Worm (Caenorhabditis elegans) whole organism, L2 larva: ENCODE results near the gene C04E7.1.
A peak's percentile ranks its signal among the peaks of the same experiment; 100 is the strongest.
"Not testable (repeated sequence)": the region's sequence is repeated elsewhere in the genome, so short reads cannot be mapped to it uniquely, and the experiment has no call there.

Experiments used
- C34F6.9 ChIP-seq: fragments of 150-350 bp; optimal IDR thresholded peaks from 2 replicates; lab custom pipeline; 2014; ENCODE audit warnings: missing biosample characterization, missing genetic modification characterization
- F13H6.1 ChIP-seq: sonication (generic microtip); optimal IDR thresholded peaks from 2 replicates; lab custom pipeline; 2016; ENCODE audit warnings: missing genetic modification characterization, missing compliant biosample characterization
- R02D3.7 ChIP-seq: fragments of 150-350 bp; optimal IDR thresholded peaks from 2 replicates; lab custom pipeline; 2014; ENCODE audit warnings: missing biosample characterization, missing genetic modification characterization
- ZK546.5 ChIP-seq: sonication (generic microtip); optimal IDR thresholded peaks from 2 replicates; lab custom pipeline; 2017; ENCODE audit warnings: missing biosample characterization, missing genetic modification characterization
- alr-1 ChIP-seq: fragments of 150-350 bp; optimal IDR thresholded peaks from 2 replicates; lab custom pipeline; 2014; ENCODE audit warnings: missing biosample characterization, missing genetic modification characterization
- aly-2 ChIP-seq: fragments of 150-350 bp; optimal IDR thresholded peaks from 2 replicates; lab custom pipeline; 2014; ENCODE audit warnings: missing biosample characterization, missing genetic modification characterization
- ama-1 ChIP-seq: fragments of 150-350 bp; optimal IDR thresholded peaks from 2 replicates; lab custom pipeline; 2018; ENCODE audit warnings: inconsistent platforms
- blmp-1 ChIP-seq: sonication (generic microtip); optimal IDR thresholded peaks from 2 replicates; lab custom pipeline; 2017; ENCODE audit warnings: missing genetic modification characterization, mild to moderate bottlenecking, missing compliant biosample characterization, antibody characterized with exemption, moderate library complexity; ENCODE audit not compliant: insufficient read depth
- ceh-82 ChIP-seq: fragments of 150-350 bp; optimal IDR thresholded peaks from 2 replicates; lab custom pipeline; 2014; ENCODE audit warnings: missing biosample characterization, missing genetic modification characterization
- crh-2 ChIP-seq: sonication (generic microtip); optimal IDR thresholded peaks from 2 replicates; lab custom pipeline; 2017; ENCODE audit warnings: missing biosample characterization, missing genetic modification characterization
- dmd-4 ChIP-seq: sonication (generic microtip); optimal IDR thresholded peaks from 2 replicates; lab custom pipeline; 2017; ENCODE audit warnings: missing biosample characterization, missing genetic modification characterization
- egl-27 ChIP-seq: sonication (generic microtip); optimal IDR thresholded peaks from 3 replicates; lab custom pipeline; 2017; ENCODE audit warnings: missing biosample characterization, missing genetic modification reagents, missing genetic modification characterization
- elt-1 ChIP-seq: fragments of 150-350 bp; optimal IDR thresholded peaks from 2 replicates; lab custom pipeline; 2014; ENCODE audit warnings: missing biosample characterization, missing genetic modification characterization
- elt-3 ChIP-seq: sonication (generic microtip); optimal IDR thresholded peaks from 2 replicates; lab custom pipeline; 2017; ENCODE audit warnings: missing biosample characterization, missing genetic modification characterization
- fos-1 ChIP-seq: fragments of 150-350 bp; optimal IDR thresholded peaks from 2 replicates; lab custom pipeline; 2014; ENCODE audit warnings: missing biosample characterization, missing genetic modification characterization
- lin-11 ChIP-seq: fragments of 150-350 bp; sonication (generic microtip); optimal IDR thresholded peaks from 2 replicates; lab custom pipeline; 2014; ENCODE audit warnings: missing biosample characterization, missing genetic modification characterization, inconsistent platforms, mixed read lengths
- lin-13 ChIP-seq: fragments of 150-350 bp; optimal IDR thresholded peaks from 2 replicates; lab custom pipeline; 2014; ENCODE audit warnings: missing biosample characterization, missing genetic modification reagents, missing genetic modification characterization
- lsy-2 ChIP-seq, 2 experiments: fragments of 150-350 bp in 1 of 2; sonication (generic microtip) in 1 of 2; optimal IDR thresholded peaks; 2 replicates each; lab custom pipeline; 2014 to 2017; ENCODE audit warnings: missing biosample characterization in 2 of 2, missing genetic modification characterization in 2 of 2
- mab-5 ChIP-seq: fragments of 150-350 bp; optimal IDR thresholded peaks from 2 replicates; lab custom pipeline; 2014; ENCODE audit warnings: missing biosample characterization, missing genetic modification characterization
- mbf-1 ChIP-seq: sonication (generic microtip); optimal IDR thresholded peaks from 2 replicates; lab custom pipeline; 2017; ENCODE audit warnings: missing biosample characterization, missing genetic modification characterization
- mdl-1 ChIP-seq, 2 experiments: fragments of 150-350 bp in 1 of 2; sonication (generic microtip) in 1 of 2; optimal IDR thresholded peaks; 2 replicates each; lab custom pipeline; 2017; ENCODE audit warnings: missing biosample characterization in 2 of 2, missing genetic modification characterization in 2 of 2
- nhr-10 ChIP-seq: sonication (generic microtip); optimal IDR thresholded peaks from 2 replicates; lab custom pipeline; 2017; ENCODE audit warnings: missing biosample characterization, missing genetic modification characterization
- nhr-11 ChIP-seq: fragments of 150-350 bp; optimal IDR thresholded peaks from 2 replicates; lab custom pipeline; 2014; ENCODE audit warnings: missing biosample characterization, missing genetic modification characterization
- nhr-129 ChIP-seq: fragments of 150-350 bp; optimal IDR thresholded peaks from 2 replicates; lab custom pipeline; 2014; ENCODE audit warnings: missing biosample characterization, missing genetic modification characterization
- nhr-21 ChIP-seq: fragments of 150-350 bp; optimal IDR thresholded peaks from 2 replicates; lab custom pipeline; 2014; ENCODE audit warnings: missing biosample characterization, missing genetic modification characterization
- nhr-23 ChIP-seq: fragments of 150-350 bp; optimal IDR thresholded peaks from 2 replicates; lab custom pipeline; 2014; ENCODE audit warnings: missing biosample characterization, missing genetic modification reagents, missing genetic modification characterization
- nhr-237 ChIP-seq: fragments of 150-350 bp; optimal IDR thresholded peaks from 2 replicates; lab custom pipeline; 2014; ENCODE audit warnings: missing biosample characterization, missing genetic modification characterization
- nhr-25 ChIP-seq: fragments of 150-350 bp; sonication (generic microtip); optimal IDR thresholded peaks from 3 replicates; lab custom pipeline; 2014; ENCODE audit warnings: missing biosample characterization, missing genetic modification characterization
- nhr-6 ChIP-seq: fragments of 150-350 bp; optimal IDR thresholded peaks from 2 replicates; lab custom pipeline; 2014; ENCODE audit warnings: missing biosample characterization, missing genetic modification characterization
- sem-4 ChIP-seq: fragments of 150-350 bp; optimal IDR thresholded peaks from 2 replicates; lab custom pipeline; 2014; ENCODE audit warnings: missing biosample characterization, missing genetic modification reagents, missing genetic modification characterization
- skn-1 ChIP-seq: sonication (generic microtip); optimal IDR thresholded peaks from 2 replicates; lab custom pipeline; 2017; ENCODE audit warnings: missing biosample characterization, missing genetic modification characterization
- sma-9 ChIP-seq, 2 experiments: fragments of 150-350 bp in 1 of 2; sonication (generic microtip) in 1 of 2; optimal IDR thresholded peaks; 2 replicates each; lab custom pipeline; 2014 to 2016; ENCODE audit warnings: missing genetic modification characterization in 2 of 2, mild to moderate bottlenecking in 1 of 2, missing biosample characterization in 1 of 2, missing compliant biosample characterization in 1 of 2, missing genetic modification reagents in 1 of 2, moderate library complexity in 1 of 2
- unc-39 ChIP-seq: fragments of 150-350 bp; optimal IDR thresholded peaks from 2 replicates; lab custom pipeline; 2014; ENCODE audit warnings: missing biosample characterization, missing genetic modification characterization
- unc-55 ChIP-seq: fragments of 150-350 bp; sonication (generic microtip); optimal IDR thresholded peaks from 3 replicates; lab custom pipeline; 2014; ENCODE audit warnings: missing biosample characterization, missing genetic modification reagents, missing genetic modification characterization
- unc-62 ChIP-seq: fragments of 150-350 bp; optimal IDR thresholded peaks from 2 replicates; lab custom pipeline; 2014; ENCODE audit warnings: missing biosample characterization, missing genetic modification reagents, missing genetic modification characterization
- zag-1 ChIP-seq: fragments of 150-350 bp; optimal IDR thresholded peaks from 2 replicates; lab custom pipeline; 2014; ENCODE audit warnings: missing biosample characterization, missing genetic modification characterization
- ztf-4 ChIP-seq: fragments of 150-350 bp; optimal IDR thresholded peaks from 2 replicates; lab custom pipeline; 2014; ENCODE audit warnings: missing biosample characterization, missing genetic modification characterization

The C04E7.1 gene

DNA sequence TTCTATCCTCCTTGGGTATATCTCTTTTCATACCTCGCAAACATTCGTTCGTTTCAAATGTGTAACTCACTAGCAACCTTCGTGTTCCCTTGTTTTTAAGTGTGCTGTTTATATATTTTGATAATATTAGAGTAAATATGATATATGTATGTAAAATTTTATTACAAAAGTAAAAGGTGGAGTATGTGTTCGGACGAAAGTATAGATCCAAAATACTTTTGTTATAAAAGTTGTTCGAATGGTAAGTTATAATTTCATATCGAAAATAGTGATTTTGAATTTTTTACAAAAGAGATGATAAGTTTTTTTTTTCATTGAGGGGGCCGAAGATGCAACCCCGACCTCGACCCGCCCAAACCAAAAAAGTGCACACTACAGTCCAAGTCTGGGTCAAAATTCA, at the start of gene C04E7.1:
Gene C04E7.1 (plus strand): TSS at position 301 of the 400 bp plus-strand sequence.
- no peak for TF ChIP-seq unc-62 (GFP tag; lab: Kevin White, UChicago)
- TF ChIP-seq, all 48 proteins: peak for 0

DNA sequence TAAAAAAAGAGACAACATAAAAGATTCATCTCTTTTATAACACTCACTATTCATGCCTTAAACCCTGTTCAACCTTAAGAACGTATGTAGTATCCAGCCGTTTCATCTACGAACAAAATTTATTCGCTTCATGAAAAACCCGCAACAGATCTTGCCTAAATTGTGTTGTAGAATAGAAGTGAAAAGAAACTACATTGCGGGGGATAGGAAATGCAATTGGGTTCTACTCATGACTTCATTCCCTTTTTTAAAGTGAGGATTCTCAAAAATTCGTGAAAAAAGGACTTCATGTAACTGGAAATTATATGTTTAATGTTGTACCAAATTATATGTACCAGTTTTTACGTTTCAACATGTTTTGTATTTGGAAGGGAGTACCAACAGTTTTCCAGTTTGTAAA, 48.8 kb upstream of the C04E7.1 start:
- TF ChIP-seq nhr-129 (tag; lab: Kevin White, UChicago) (no peak), lin-11 (tag; lab: Kevin White, UChicago) (no peak), elt-1 (tag; lab: Kevin White, UChicago) (no peak), mdl-1 (tag; optimal IDR thresholded peaks at IDR 0.05; lab: Kevin White, UChicago) (no peak), sma-9 (GFP tag; optimal IDR thresholded peaks at IDR 0.05; lab: Kevin White, UChicago) (no peak), sma-9 (tag; optimal IDR thresholded peaks at IDR 0.05; lab: Kevin White, UChicago) (no peak), mab-5 (tag; lab: Kevin White, UChicago) (no peak), aly-2 (tag; lab: Kevin White, UChicago) (no peak), skn-1 (tag; lab: Kevin White, UChicago) (no peak), blmp-1 (no peak), C34F6.9 (tag; lab: Kevin White, UChicago) (no peak), nhr-10 (tag; lab: Kevin White, UChicago) (no peak), alr-1 (tag; lab: Kevin White, UChicago) (no peak), mbf-1 (tag; lab: Kevin White, UChicago) (no peak), ZK546.5 (tag; lab: Kevin White, UChicago) (no peak), ceh-82 (no peak), nhr-6 (tag; lab: Kevin White, UChicago) (no peak), unc-62 (GFP tag; lab: Kevin White, UChicago) (no peak)

DNA sequence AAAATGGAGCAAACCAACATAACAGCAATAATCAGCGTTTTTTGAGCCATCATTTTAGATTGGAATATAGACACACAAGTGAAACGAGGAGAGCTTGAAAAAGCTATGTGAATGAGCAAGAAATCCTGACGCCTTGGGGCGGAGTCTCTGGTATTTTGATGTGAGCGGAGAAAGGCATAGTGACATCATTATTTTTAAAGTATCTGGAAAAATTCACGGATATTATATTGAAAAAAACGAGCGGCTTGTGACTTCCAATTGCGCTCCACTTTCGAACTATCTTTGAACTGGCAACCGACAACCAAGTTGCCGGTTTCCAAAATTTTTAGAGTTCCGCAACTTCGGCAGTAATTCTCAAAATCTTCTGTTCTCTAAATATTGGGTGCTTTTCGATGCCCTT, 46.7 kb upstream of the C04E7.1 start, which contains the start of gene nlp-64:
Gene nlp-64 (minus strand): TSS at position 101 of the 400 bp plus-strand sequence.
- TF ChIP-seq ama-1 (lab: Kevin White, UChicago), result no peak
- no peak for TF ChIP-seq nhr-25 (tag; lab: Kevin White, UChicago)
- TF ChIP-seq lin-13, result no peak
- TF ChIP-seq F13H6.1 (tag; lab: Kevin White, UChicago), result no peak
- no peak for TF ChIP-seq nhr-129 (tag; lab: Kevin White, UChicago)
- TF ChIP-seq nhr-23, result no peak
- TF ChIP-seq lsy-2 (tag; optimal IDR thresholded peaks at IDR 0.05; lab: Kevin White, UChicago), result no peak
- TF ChIP-seq egl-27 (tag; lab: Kevin White, UChicago), result no peak

DNA sequence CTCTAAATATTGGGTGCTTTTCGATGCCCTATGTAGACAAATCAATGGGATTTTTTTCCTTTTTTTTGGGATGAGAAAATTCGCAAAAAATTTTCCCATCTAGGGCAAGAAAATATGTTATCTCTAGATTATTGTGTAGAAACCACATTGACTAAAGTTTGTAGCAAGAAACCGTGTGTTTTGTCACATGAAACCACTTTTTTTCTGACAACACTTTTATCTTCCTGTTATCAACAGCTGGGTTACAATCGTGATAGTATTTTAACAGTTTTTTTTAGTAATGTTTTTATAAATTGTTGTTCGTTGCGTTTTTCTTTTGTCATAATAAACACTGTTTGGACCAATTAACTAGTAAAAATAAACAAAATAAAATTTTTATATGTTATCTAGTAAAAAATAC, 45.7 kb upstream of the C04E7.1 start:
- TF ChIP-seq nhr-11 (no peak), mdl-1 (tag; optimal IDR thresholded peaks at IDR 0.05; lab: Kevin White, UChicago) (no peak), unc-39 (tag; lab: Kevin White, UChicago) (no peak), elt-3 (tag; lab: Kevin White, UChicago) (no peak)

DNA sequence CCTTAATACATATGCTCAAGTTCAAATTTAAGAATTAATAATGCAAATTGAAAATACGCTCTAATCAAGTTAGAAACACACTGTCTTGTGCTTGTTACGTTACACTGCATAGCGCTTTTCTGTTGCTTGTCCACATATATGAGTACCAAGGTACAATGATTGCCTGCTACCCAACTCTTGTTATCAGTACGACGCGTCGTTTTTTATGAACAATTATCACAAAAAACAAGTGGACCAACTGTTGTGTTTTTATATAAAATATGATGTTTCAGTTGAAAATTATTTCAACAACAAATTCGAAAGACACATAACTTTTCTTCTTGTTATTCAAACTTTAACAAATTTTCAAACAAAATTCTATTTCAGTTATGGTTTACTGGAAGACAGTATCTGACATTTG, 45.0 kb upstream of the C04E7.1 start, which contains the start of gene M02E1.4:
Gene M02E1.4 (plus strand): TSS at position 367 of the 400 bp plus-strand sequence.
- TF ChIP-seq nhr-237 (tag; lab: Kevin White, UChicago) (no peak), aly-2 (tag; lab: Kevin White, UChicago) (no peak), crh-2 (tag; lab: Kevin White, UChicago) (peak; percentile 0)

DNA sequence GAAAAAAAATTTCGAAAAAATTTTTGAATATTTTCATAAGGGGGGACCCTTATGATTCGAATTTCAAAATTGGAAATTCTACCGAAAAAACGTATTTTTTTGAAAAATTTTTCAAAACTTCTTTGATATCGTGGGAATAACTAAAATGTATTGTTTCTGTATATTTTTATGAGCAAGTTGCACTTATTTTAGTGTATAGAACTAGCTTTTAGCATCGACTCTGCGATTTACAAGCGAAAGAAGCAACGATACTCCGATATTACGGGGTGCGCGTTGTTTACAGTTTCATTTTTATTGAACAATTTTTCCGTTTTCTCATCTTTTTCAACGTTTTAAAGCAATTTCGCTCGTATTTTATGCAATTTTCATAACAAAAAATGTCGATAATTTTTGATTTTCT, 35.7 kb upstream of the C04E7.1 start, which contains the start of gene M02E1.3:
Gene M02E1.3 (plus strand): TSS at position 301 of the 400 bp plus-strand sequence.
- TF ChIP-seq nhr-129 (tag; lab: Kevin White, UChicago); lin-13; nhr-11: not testable (repeated sequence)

DNA sequence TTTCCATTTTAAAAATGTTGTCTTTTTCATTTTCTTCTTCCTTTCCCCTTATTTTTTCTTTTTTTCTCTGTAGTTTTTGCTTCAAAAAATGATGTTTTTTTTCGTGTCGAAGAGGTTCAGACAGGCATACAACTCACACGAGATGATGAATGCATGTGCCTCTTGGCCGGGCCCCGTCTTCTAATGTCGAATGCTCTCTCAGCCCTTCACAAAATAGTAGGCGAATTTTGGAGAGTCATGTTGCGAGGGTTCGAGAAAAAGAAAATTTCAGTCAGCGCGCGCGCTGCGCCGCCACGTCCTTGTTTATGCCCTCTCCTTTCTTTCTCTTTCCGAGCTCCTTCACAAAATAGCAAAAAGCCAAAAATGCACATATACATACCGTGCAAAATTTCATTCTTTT, 33.9 kb upstream of the C04E7.1 start:
- peak; percentile 72 for TF ChIP-seq lin-11 (tag; lab: Kevin White, UChicago)
- TF ChIP-seq nhr-21 (tag; lab: Kevin White, UChicago), result peak; percentile 20
- TF ChIP-seq mdl-1 (tag; optimal IDR thresholded peaks at IDR 0.05; lab: Kevin White, UChicago), result peak; percentile 84 to 96
- TF ChIP-seq lin-13, result peak; percentile 42
- peak; percentile 83 for TF ChIP-seq C34F6.9 (tag; lab: Kevin White, UChicago)
- TF ChIP-seq sem-4, result peak; percentile 12
- TF ChIP-seq lsy-2 (tag; optimal IDR thresholded peaks at IDR 0.05; lab: Kevin White, UChicago), result peak in 1 of 2 experiments; percentile 67
- no peak for TF ChIP-seq dmd-4 (tag; lab: Kevin White, UChicago)
- TF ChIP-seq crh-2 (tag; lab: Kevin White, UChicago), result peak; percentile 87
- TF ChIP-seq R02D3.7 (tag; lab: Kevin White, UChicago), result no peak
- TF ChIP-seq F13H6.1 (tag; lab: Kevin White, UChicago), result peak; percentile 53
- no peak for TF ChIP-seq alr-1 (tag; lab: Kevin White, UChicago)
- TF ChIP-seq egl-27 (tag; lab: Kevin White, UChicago), result peak; percentile 22
- TF ChIP-seq ceh-82, result no peak
- peak; percentile 77 for TF ChIP-seq nhr-129 (tag; lab: Kevin White, UChicago)
- no peak for TF ChIP-seq elt-1 (tag; lab: Kevin White, UChicago)
- peak; percentile 7 for TF ChIP-seq ama-1 (lab: Kevin White, UChicago)
- peak; percentile 54 for TF ChIP-seq fos-1 (tag; lab: Kevin White, UChicago)
- TF ChIP-seq unc-55, result peak; percentile 72
- peak; percentile 64 for TF ChIP-seq sma-9 (GFP tag; optimal IDR thresholded peaks at IDR 0.05; lab: Kevin White, UChicago)
- no peak for TF ChIP-seq sma-9 (tag; optimal IDR thresholded peaks at IDR 0.05; lab: Kevin White, UChicago)
- peak; percentile 46 for TF ChIP-seq zag-1 (tag; lab: Kevin White, UChicago)
- no peak for TF ChIP-seq nhr-25 (tag; lab: Kevin White, UChicago)
- no peak for TF ChIP-seq ztf-4 (tag; lab: Kevin White, UChicago)
